Fruit fly (Drosophila melanogaster) whole organism, prepupa: ENCODE data around the gene Rbp.
A peak's percentile ranks its signal among the peaks of the same experiment; 100 is the strongest.

Source experiments
- Blimp-1 ChIP-seq: fragments of 200-800 bp; sonication (Bioruptor generic); optimal IDR thresholded peaks from 3 replicates; lab custom pipeline; 2017; ENCODE audit warnings: missing biosample characterization, missing genetic modification characterization, mild to moderate bottlenecking, moderate library complexity, missing genetic modification reagents
- CG10631 ChIP-seq: fragments of 200-800 bp; sonication (Bioruptor generic); optimal IDR thresholded peaks from 2 replicates; lab custom pipeline; 2016; ENCODE audit warnings: missing biosample characterization, missing genetic modification characterization
- CG11294 ChIP-seq: fragments of 200-800 bp; sonication (Bioruptor generic); IDR thresholded peaks from 2 replicates; pipeline ENCODE4 v1.3.6; 2022; ENCODE audit warnings: missing biosample characterization, missing genetic modification characterization
- CG11762 ChIP-seq: fragments of 200-800 bp; sonication (Bioruptor generic); optimal IDR thresholded peaks from 3 replicates; lab custom pipeline; 2016; ENCODE audit warnings: missing biosample characterization, missing genetic modification characterization; ENCODE audit not compliant: insufficient read depth
- CG11902 ChIP-seq: fragments of 200-800 bp; sonication (Bioruptor generic); optimal IDR thresholded peaks from 3 replicates; lab custom pipeline; 2016; ENCODE audit warnings: missing biosample characterization, missing genetic modification characterization
- CG1621 ChIP-seq: fragments of 200-800 bp; sonication (Bioruptor generic); optimal IDR thresholded peaks from 3 replicates; lab custom pipeline; 2018; ENCODE audit warnings: missing biosample characterization, mild to moderate bottlenecking, missing genetic modification characterization
- CG16779 ChIP-seq: fragments of 200-800 bp; sonication (Bioruptor generic); optimal IDR thresholded peaks from 3 replicates; lab custom pipeline; 2017; ENCODE audit warnings: missing biosample characterization, mild to moderate bottlenecking, missing genetic modification characterization
- CG3032 ChIP-seq: fragments of 200-800 bp; optimal IDR thresholded peaks from 2 replicates; lab custom pipeline; 2019; ENCODE audit warnings: missing biosample characterization, mild to moderate bottlenecking, missing genetic modification characterization, moderate library complexity
- CG31627 ChIP-seq: fragments of 200-800 bp; sonication (Bioruptor generic); optimal IDR thresholded peaks from 3 replicates; lab custom pipeline; 2016; ENCODE audit warnings: missing biosample characterization, missing genetic modification characterization
- CG32006 ChIP-seq: fragments of 200-800 bp; sonication (Bioruptor generic); optimal IDR thresholded peaks from 3 replicates; lab custom pipeline; 2017; ENCODE audit warnings: missing biosample characterization, mild to moderate bottlenecking, missing genetic modification characterization
- CG34406 ChIP-seq: fragments of 200-800 bp; sonication (Bioruptor generic); optimal IDR thresholded peaks from 3 replicates; lab custom pipeline; 2016; ENCODE audit warnings: missing biosample characterization, missing genetic modification characterization
- CG6163 ChIP-seq: fragments of 200-800 bp; sonication (Bioruptor generic); IDR thresholded peaks from 3 replicates; pipeline ENCODE4 v1.3.6; 2022; ENCODE audit warnings: missing biosample characterization, missing genetic modification characterization
- CG6792 ChIP-seq: fragments of 200-800 bp; sonication (Bioruptor generic); optimal IDR thresholded peaks from 3 replicates; lab custom pipeline; 2016; ENCODE audit warnings: missing biosample characterization, missing genetic modification characterization
- CG6808 ChIP-seq: fragments of 200-800 bp; sonication (Bioruptor generic); optimal IDR thresholded peaks from 3 replicates; lab custom pipeline; 2017; ENCODE audit warnings: missing biosample characterization, missing genetic modification characterization, mild to moderate bottlenecking, moderate library complexity, missing genetic modification reagents
- CG6854 ChIP-seq: fragments of 200-800 bp; sonication (Bioruptor generic); optimal IDR thresholded peaks from 2 replicates; lab custom pipeline; 2017; ENCODE audit warnings: missing biosample characterization, mild to moderate bottlenecking, missing genetic modification characterization
- CG7368 ChIP-seq: fragments of 200-800 bp; sonication (Bioruptor generic); optimal IDR thresholded peaks from 3 replicates; lab custom pipeline; 2016; ENCODE audit warnings: missing biosample characterization, missing genetic modification characterization
- CG8119 ChIP-seq: fragments of 200-800 bp; sonication (Bioruptor generic); IDR thresholded peaks from 3 replicates; pipeline ENCODE4 v1.3.6; 2022; ENCODE audit warnings: missing biosample characterization, missing genetic modification characterization
- CG8319 ChIP-seq: fragments of 200-800 bp; sonication (Bioruptor generic); optimal IDR thresholded peaks from 3 replicates; lab custom pipeline; 2016; ENCODE audit warnings: missing biosample characterization, missing genetic modification characterization
- CG8632 ChIP-seq: fragments of 200-800 bp; sonication (Bioruptor generic); optimal IDR thresholded peaks from 3 replicates; lab custom pipeline; 2016; ENCODE audit warnings: missing biosample characterization, missing genetic modification characterization
- Eip78C ChIP-seq: fragments of 200-800 bp; sonication (Bioruptor generic); peaks from one replicate; lab custom pipeline; 2016; ENCODE audit warnings: missing biosample characterization, missing genetic modification characterization
- Eip93F ChIP-seq: fragments of 200-800 bp; sonication (Bioruptor generic); optimal IDR thresholded peaks from 2 replicates; lab custom pipeline; 2016; ENCODE audit warnings: missing biosample characterization, mild to moderate bottlenecking, missing genetic modification characterization
- Ets21C ChIP-seq: fragments of 200-800 bp; sonication (Bioruptor generic); optimal IDR thresholded peaks from 3 replicates; lab custom pipeline; 2016; ENCODE audit warnings: missing biosample characterization, missing genetic modification characterization
- Gug ChIP-seq: fragments of 200-800 bp; sonication (Bioruptor generic); IDR thresholded peaks from 2 replicates; pipeline ENCODE4 v1.3.6; 2022; ENCODE audit warnings: missing biosample characterization, missing genetic modification characterization
- Hr39 ChIP-seq: fragments of 200-800 bp; sonication (Bioruptor generic); optimal IDR thresholded peaks from 2 replicates; lab custom pipeline; 2016; ENCODE audit warnings: missing biosample characterization, missing genetic modification characterization
- Hr4 ChIP-seq: fragments of 200-800 bp; sonication (Bioruptor generic); optimal IDR thresholded peaks from 3 replicates; lab custom pipeline; 2016; ENCODE audit warnings: missing biosample characterization, missing genetic modification characterization
- Lpt ChIP-seq: fragments of 200-800 bp; sonication (Bioruptor generic); optimal IDR thresholded peaks from 3 replicates; lab custom pipeline; 2016; ENCODE audit warnings: missing biosample characterization, missing genetic modification characterization
- Met ChIP-seq: fragments of 200-800 bp; sonication (Bioruptor generic); optimal IDR thresholded peaks from 3 replicates; lab custom pipeline; 2016; ENCODE audit warnings: missing biosample characterization, missing genetic modification characterization
- Smox ChIP-seq: fragments of 200-800 bp; sonication (Bioruptor generic); optimal IDR thresholded peaks from 3 replicates; lab custom pipeline; 2016; ENCODE audit warnings: missing biosample characterization, missing genetic modification characterization
- Sox102F ChIP-seq: fragments of 200-800 bp; sonication (Bioruptor generic); optimal IDR thresholded peaks from 2 replicates; lab custom pipeline; 2016; ENCODE audit warnings: missing biosample characterization, mild to moderate bottlenecking, missing genetic modification characterization
- Sox14 ChIP-seq: fragments of 200-800 bp; sonication (Bioruptor generic); optimal IDR thresholded peaks from 3 replicates; lab custom pipeline; 2016; ENCODE audit warnings: missing biosample characterization, missing genetic modification characterization
- Sox15 ChIP-seq: fragments of 200-800 bp; sonication (Bioruptor generic); optimal IDR thresholded peaks from 3 replicates; lab custom pipeline; 2016; ENCODE audit warnings: missing biosample characterization, missing genetic modification characterization
- achi ChIP-seq: fragments of 200-800 bp; sonication (Bioruptor generic); optimal IDR thresholded peaks from 3 replicates; lab custom pipeline; 2016; ENCODE audit warnings: missing biosample characterization, missing genetic modification characterization
- acj6 ChIP-seq: fragments of 200-800 bp; sonication (Bioruptor generic); optimal IDR thresholded peaks from 3 replicates; lab custom pipeline; 2016; ENCODE audit warnings: missing biosample characterization, missing genetic modification characterization
- cyc ChIP-seq: fragments of 200-800 bp; sonication (Bioruptor generic); optimal IDR thresholded peaks from 3 replicates; lab custom pipeline; 2016; ENCODE audit warnings: missing biosample characterization, missing genetic modification characterization
- dac ChIP-seq: fragments of 200-800 bp; sonication (Bioruptor generic); optimal IDR thresholded peaks from 2 replicates; lab custom pipeline; 2017; ENCODE audit warnings: missing biosample characterization, mild to moderate bottlenecking, missing genetic modification characterization
- eg ChIP-seq: fragments of 200-800 bp; sonication (Bioruptor generic); IDR thresholded peaks from 3 replicates; pipeline ENCODE4 v1.3.6; 2022; ENCODE audit warnings: missing biosample characterization, missing genetic modification characterization
- esn ChIP-seq: fragments of 200-800 bp; sonication (Bioruptor generic); optimal IDR thresholded peaks from 2 replicates; lab custom pipeline; 2016; ENCODE audit warnings: missing biosample characterization, mild to moderate bottlenecking, missing genetic modification characterization, moderate library complexity
- fd85E ChIP-seq: fragments of 200-800 bp; sonication (Bioruptor generic); optimal IDR thresholded peaks from 3 replicates; lab custom pipeline; 2016; ENCODE audit warnings: missing biosample characterization, missing genetic modification characterization
- fkh ChIP-seq: fragments of 200-800 bp; sonication (Bioruptor generic); optimal IDR thresholded peaks from 3 replicates; lab custom pipeline; 2017; ENCODE audit warnings: missing biosample characterization, mild to moderate bottlenecking, missing genetic modification characterization, moderate library complexity
- net ChIP-seq: fragments of 200-800 bp; sonication (Bioruptor generic); optimal IDR thresholded peaks from 3 replicates; lab custom pipeline; 2016; ENCODE audit warnings: missing biosample characterization, missing genetic modification characterization
- pdm3 ChIP-seq: fragments of 200-800 bp; sonication (Bioruptor generic); optimal IDR thresholded peaks from 3 replicates; lab custom pipeline; 2016; ENCODE audit warnings: missing biosample characterization, missing genetic modification characterization
- salr ChIP-seq, 2 experiments: fragments of 200-800 bp; sonication (Bioruptor generic); optimal IDR thresholded peaks; 3 replicates each; lab custom pipeline; 2016 to 2018; ENCODE audit warnings: missing biosample characterization in 2 of 2, missing genetic modification characterization in 2 of 2, mild to moderate bottlenecking in 1 of 2
- spab ChIP-seq: fragments of 200-800 bp; sonication (Bioruptor generic); optimal IDR thresholded peaks from 2 replicates; lab custom pipeline; 2017; ENCODE audit warnings: missing biosample characterization, mild to moderate bottlenecking, missing genetic modification characterization, missing genetic modification reagents
- svp ChIP-seq: fragments of 200-800 bp; sonication (Bioruptor generic); peaks from one replicate; lab custom pipeline; 2016; ENCODE audit warnings: missing biosample characterization, missing genetic modification characterization
- topi ChIP-seq: fragments of 200-800 bp; sonication (Bioruptor generic); optimal IDR thresholded peaks from 3 replicates; lab custom pipeline; 2016; ENCODE audit warnings: missing biosample characterization, missing genetic modification characterization
- vri ChIP-seq: fragments of 200-800 bp; sonication (Bioruptor generic); optimal IDR thresholded peaks from 3 replicates; lab custom pipeline; 2016; ENCODE audit warnings: missing biosample characterization, mild to moderate bottlenecking, missing genetic modification characterization

Gene Rbp

dm6 chr3R:15409110-15409771 is 34.8 kb downstream of the Rbp start (continued):
- no peak for TF ChIP-seq CG16779 (tag; lab: Kevin White, UChicago)
- TF ChIP-seq Met (GFP tag; lab: Kevin White, UChicago) = peak; percentile 15
- no peak for TF ChIP-seq CG3032 (tag; lab: Kevin White, UChicago)
- TF ChIP-seq CG11294 (GFP tag; lab: Robert Waterston, UW) = peak; percentile 48; the same call in 1 of the 2 replicates
- TF ChIP-seq svp = peak; percentile 79
- TF ChIP-seq achi (GFP tag; lab: Kevin White, UChicago) = peak; percentile 20
- TF ChIP-seq Blimp-1 (GFP tag; lab: Kevin White, UChicago) = no peak
- TF ChIP-seq Gug (GFP tag; lab: Robert Waterston, UW) = 0 out of 2 replicates have a peak, but pooled peaks have one; percentile 42
- TF ChIP-seq CG34406 = no peak
- no peak for TF ChIP-seq CG6854 (GFP tag; lab: Kevin White, UChicago)
- no peak for TF ChIP-seq CG8319 (GFP tag; lab: Kevin White, UChicago)
- peak; percentile 41 for TF ChIP-seq CG32006
- peak; percentile 38 for TF ChIP-seq Hr4 (GFP tag; lab: Kevin White, UChicago)

DNA sequence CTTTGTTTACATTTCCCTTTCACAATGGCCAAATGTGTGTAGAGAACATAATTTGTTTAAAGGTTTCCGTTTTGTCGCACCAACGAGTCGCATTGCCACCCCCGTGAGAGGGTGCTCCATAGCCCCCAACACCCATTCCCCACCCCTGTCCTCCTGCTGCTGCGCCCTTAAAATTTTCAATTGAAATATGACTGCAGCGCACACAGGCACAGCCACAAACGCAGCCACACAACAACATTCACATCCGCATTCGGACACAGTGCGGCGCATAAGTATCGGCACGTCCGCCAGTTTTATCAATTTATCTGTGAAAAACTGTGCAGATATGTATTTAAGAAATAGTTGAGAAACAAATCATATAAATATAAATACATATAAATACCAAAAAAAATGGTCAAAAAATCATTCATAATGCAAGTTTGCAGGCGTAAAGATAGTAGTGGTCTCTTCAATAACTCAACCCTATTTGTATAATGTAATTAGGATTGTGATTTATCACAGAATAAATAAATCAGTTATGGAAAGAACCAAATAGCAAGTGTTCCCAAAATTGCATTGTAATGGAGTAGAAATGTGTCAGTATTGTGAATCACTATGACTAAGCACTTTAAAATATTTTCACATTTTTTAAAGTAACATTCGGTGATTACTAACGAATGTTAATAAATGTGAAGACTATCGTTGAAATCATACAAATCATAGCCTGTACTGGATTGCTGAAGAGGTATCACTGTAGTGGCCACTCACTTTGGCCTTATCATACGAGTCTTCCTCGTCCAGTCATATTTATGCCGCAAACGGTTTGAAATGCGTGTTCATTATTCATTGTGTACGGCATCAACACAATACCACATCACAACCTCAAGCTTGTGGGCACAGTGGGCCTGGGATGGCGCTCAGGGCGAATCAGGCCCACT is 35.6 kb downstream of the Rbp start:
- TF ChIP-seq Hr4 (GFP tag; lab: Kevin White, UChicago) = peak; percentile 52
- no peak for TF ChIP-seq vri
- TF ChIP-seq Sox15 (GFP tag; lab: Kevin White, UChicago) = no peak
- peak; percentile 66 for TF ChIP-seq esn (GFP tag; lab: Kevin White, UChicago)
- TF ChIP-seq eg = peak; percentile 69
- 0 out of 2 replicates have a peak, but pooled peaks have one; percentile 22 for TF ChIP-seq Gug (GFP tag; lab: Robert Waterston, UW)
- peak; percentile 42 for TF ChIP-seq pdm3 (GFP tag; lab: Kevin White, UChicago)
- peak; percentile 57 for TF ChIP-seq Hr39 (GFP tag; lab: Kevin White, UChicago)
- peak; percentile 83 for TF ChIP-seq Eip78C (GFP tag; lab: Kevin White, UChicago)
- TF ChIP-seq Sox102F (GFP tag; lab: Kevin White, UChicago) = peak; percentile 34
- peak; percentile 41 for TF ChIP-seq CG31627
- peak in 1 of 2 experiments; percentile 55 for TF ChIP-seq salr (GFP tag; optimal IDR thresholded peaks at IDR 0.05; lab: Kevin White, UChicago)
- no peak for TF ChIP-seq CG1621 (tag; lab: Kevin White, UChicago)
- peak; percentile 26 for TF ChIP-seq achi (GFP tag; lab: Kevin White, UChicago)
- TF ChIP-seq Met (GFP tag; lab: Kevin White, UChicago) = peak; percentile 44
- TF ChIP-seq svp = peak; percentile 44
- TF ChIP-seq Smox = peak; percentile 49
- peak; percentile 22 for TF ChIP-seq CG8632 (GFP tag; lab: Kevin White, UChicago)
- peak; percentile 43 for TF ChIP-seq Sox14
- TF ChIP-seq CG6163 (GFP tag; lab: Robert Waterston, UW) = peak; percentile 58; the same call in 2 of the 3 replicates
- no peak for TF ChIP-seq CG6808 (GFP tag; lab: Kevin White, UChicago)
- peak; percentile 43 for TF ChIP-seq fkh
- TF ChIP-seq cyc (GFP tag; lab: Kevin White, UChicago) = no peak
- no peak for TF ChIP-seq Ets21C
- no peak for TF ChIP-seq spab
- TF ChIP-seq net (GFP tag; lab: Kevin White, UChicago) = no peak
- TF ChIP-seq CG11902 (GFP tag; lab: Kevin White, UChicago) = peak; percentile 5
- TF ChIP-seq CG10631 (GFP tag; lab: Kevin White, UChicago) = peak; percentile 13
- peak; percentile 61 for TF ChIP-seq CG32006
- TF ChIP-seq CG7368 (GFP tag; lab: Kevin White, UChicago) = peak; percentile 10
- peak; percentile 26 for TF ChIP-seq Lpt (GFP tag; lab: Kevin White, UChicago)
- TF ChIP-seq acj6 (GFP tag; lab: Kevin White, UChicago) = no peak
- TF ChIP-seq CG6792 (GFP tag; lab: Kevin White, UChicago) = peak; percentile 20
- peak; percentile 45 for TF ChIP-seq dac (GFP tag; lab: Kevin White, UChicago)
- peak; percentile 38 for TF ChIP-seq topi
- TF ChIP-seq CG11762 = peak; percentile 27
- 0 out of 3 replicates have a peak, but pooled peaks have one; percentile 12 for TF ChIP-seq CG8119
- TF ChIP-seq fd85E (GFP tag; lab: Kevin White, UChicago) = no peak
- TF ChIP-seq Eip93F (GFP tag; lab: Kevin White, UChicago) = peak; percentile 25
